Worm (Caenorhabditis elegans) whole organism, L2 larva: ENCODE results near the gene exc-9.
A peak's percentile ranks its signal among the peaks of the same experiment; 100 is the strongest.

Source experiments
- C34F6.9 ChIP-seq: fragments of 150-350 bp; optimal IDR thresholded peaks from 2 replicates; lab custom pipeline; 2014; ENCODE audit warnings: missing biosample characterization, missing genetic modification characterization
- F13H6.1 ChIP-seq: sonication (generic microtip); optimal IDR thresholded peaks from 2 replicates; lab custom pipeline; 2016; ENCODE audit warnings: missing genetic modification characterization, missing compliant biosample characterization
- R02D3.7 ChIP-seq: fragments of 150-350 bp; optimal IDR thresholded peaks from 2 replicates; lab custom pipeline; 2014; ENCODE audit warnings: missing biosample characterization, missing genetic modification characterization
- Y55F3AM.14 ChIP-seq: fragments of 200-800 bp; sonication (Bioruptor generic); optimal IDR thresholded peaks from 2 replicates; lab custom pipeline; 2018; ENCODE audit warnings: mild to moderate bottlenecking, missing genetic modification characterization, missing compliant biosample characterization
- ZK546.5 ChIP-seq: sonication (generic microtip); optimal IDR thresholded peaks from 2 replicates; lab custom pipeline; 2017; ENCODE audit warnings: missing biosample characterization, missing genetic modification characterization
- aly-2 ChIP-seq: fragments of 150-350 bp; optimal IDR thresholded peaks from 2 replicates; lab custom pipeline; 2014; ENCODE audit warnings: missing biosample characterization, missing genetic modification characterization
- ama-1 ChIP-seq: fragments of 150-350 bp; optimal IDR thresholded peaks from 2 replicates; lab custom pipeline; 2018; ENCODE audit warnings: inconsistent platforms
- blmp-1 ChIP-seq: sonication (generic microtip); optimal IDR thresholded peaks from 2 replicates; lab custom pipeline; 2017; ENCODE audit warnings: missing genetic modification characterization, mild to moderate bottlenecking, missing compliant biosample characterization, antibody characterized with exemption, moderate library complexity; ENCODE audit not compliant: insufficient read depth
- ceh-16 ChIP-seq: fragments of 150-350 bp; optimal IDR thresholded peaks from 2 replicates; lab custom pipeline; 2014; ENCODE audit warnings: missing biosample characterization, missing genetic modification characterization
- crh-2 ChIP-seq: sonication (generic microtip); optimal IDR thresholded peaks from 2 replicates; lab custom pipeline; 2017; ENCODE audit warnings: missing biosample characterization, missing genetic modification characterization
- dmd-4 ChIP-seq: sonication (generic microtip); optimal IDR thresholded peaks from 2 replicates; lab custom pipeline; 2017; ENCODE audit warnings: missing biosample characterization, missing genetic modification characterization
- egl-27 ChIP-seq: sonication (generic microtip); optimal IDR thresholded peaks from 3 replicates; lab custom pipeline; 2017; ENCODE audit warnings: missing biosample characterization, missing genetic modification reagents, missing genetic modification characterization
- elt-1 ChIP-seq: fragments of 150-350 bp; optimal IDR thresholded peaks from 2 replicates; lab custom pipeline; 2014; ENCODE audit warnings: missing biosample characterization, missing genetic modification characterization
- fos-1 ChIP-seq: fragments of 150-350 bp; optimal IDR thresholded peaks from 2 replicates; lab custom pipeline; 2014; ENCODE audit warnings: missing biosample characterization, missing genetic modification characterization
- lin-11 ChIP-seq: fragments of 150-350 bp; sonication (generic microtip); optimal IDR thresholded peaks from 2 replicates; lab custom pipeline; 2014; ENCODE audit warnings: missing biosample characterization, missing genetic modification characterization, inconsistent platforms, mixed read lengths
- lin-13 ChIP-seq: fragments of 150-350 bp; optimal IDR thresholded peaks from 2 replicates; lab custom pipeline; 2014; ENCODE audit warnings: missing biosample characterization, missing genetic modification reagents, missing genetic modification characterization
- lin-39 ChIP-seq: fragments of 150-350 bp; optimal IDR thresholded peaks from 2 replicates; lab custom pipeline; 2014; ENCODE audit warnings: missing biosample characterization, missing genetic modification reagents, missing genetic modification characterization
- lsy-2 ChIP-seq, 2 experiments: fragments of 150-350 bp in 1 of 2; sonication (generic microtip) in 1 of 2; optimal IDR thresholded peaks; 2 replicates each; lab custom pipeline; 2014 to 2017; ENCODE audit warnings: missing biosample characterization in 2 of 2, missing genetic modification characterization in 2 of 2
- mab-5 ChIP-seq: fragments of 150-350 bp; optimal IDR thresholded peaks from 2 replicates; lab custom pipeline; 2014; ENCODE audit warnings: missing biosample characterization, missing genetic modification characterization
- mdl-1 ChIP-seq, 2 experiments: fragments of 150-350 bp in 1 of 2; sonication (generic microtip) in 1 of 2; optimal IDR thresholded peaks; 2 replicates each; lab custom pipeline; 2017; ENCODE audit warnings: missing biosample characterization in 2 of 2, missing genetic modification characterization in 2 of 2
- nhr-11 ChIP-seq: fragments of 150-350 bp; optimal IDR thresholded peaks from 2 replicates; lab custom pipeline; 2014; ENCODE audit warnings: missing biosample characterization, missing genetic modification characterization
- nhr-12 ChIP-seq: fragments of 150-350 bp; optimal IDR thresholded peaks from 2 replicates; lab custom pipeline; 2014; ENCODE audit warnings: missing biosample characterization, missing genetic modification characterization
- nhr-129 ChIP-seq: fragments of 150-350 bp; optimal IDR thresholded peaks from 2 replicates; lab custom pipeline; 2014; ENCODE audit warnings: missing biosample characterization, missing genetic modification characterization
- nhr-21 ChIP-seq: fragments of 150-350 bp; optimal IDR thresholded peaks from 2 replicates; lab custom pipeline; 2014; ENCODE audit warnings: missing biosample characterization, missing genetic modification characterization
- nhr-23 ChIP-seq: fragments of 150-350 bp; optimal IDR thresholded peaks from 2 replicates; lab custom pipeline; 2014; ENCODE audit warnings: missing biosample characterization, missing genetic modification reagents, missing genetic modification characterization
- nhr-237 ChIP-seq: fragments of 150-350 bp; optimal IDR thresholded peaks from 2 replicates; lab custom pipeline; 2014; ENCODE audit warnings: missing biosample characterization, missing genetic modification characterization
- nhr-25 ChIP-seq: fragments of 150-350 bp; sonication (generic microtip); optimal IDR thresholded peaks from 3 replicates; lab custom pipeline; 2014; ENCODE audit warnings: missing biosample characterization, missing genetic modification characterization
- nhr-6 ChIP-seq: fragments of 150-350 bp; optimal IDR thresholded peaks from 2 replicates; lab custom pipeline; 2014; ENCODE audit warnings: missing biosample characterization, missing genetic modification characterization
- nhr-77 ChIP-seq: fragments of 150-350 bp; optimal IDR thresholded peaks from 2 replicates; lab custom pipeline; 2014; ENCODE audit warnings: missing biosample characterization, missing genetic modification characterization
- peb-1 ChIP-seq: fragments of 150-350 bp; optimal IDR thresholded peaks from 2 replicates; lab custom pipeline; 2014; ENCODE audit warnings: missing biosample characterization, missing genetic modification characterization
- sem-4 ChIP-seq: fragments of 150-350 bp; optimal IDR thresholded peaks from 2 replicates; lab custom pipeline; 2014; ENCODE audit warnings: missing biosample characterization, missing genetic modification reagents, missing genetic modification characterization
- skn-1 ChIP-seq: sonication (generic microtip); optimal IDR thresholded peaks from 2 replicates; lab custom pipeline; 2017; ENCODE audit warnings: missing biosample characterization, missing genetic modification characterization
- sma-3 ChIP-seq: sonication (generic microtip); optimal IDR thresholded peaks from 2 replicates; lab custom pipeline; 2016; ENCODE audit warnings: missing genetic modification reagents, missing genetic modification characterization, missing compliant biosample characterization
- sma-9 ChIP-seq, 2 experiments: fragments of 150-350 bp in 1 of 2; sonication (generic microtip) in 1 of 2; optimal IDR thresholded peaks; 2 replicates each; lab custom pipeline; 2014 to 2016; ENCODE audit warnings: missing genetic modification characterization in 2 of 2, mild to moderate bottlenecking in 1 of 2, missing biosample characterization in 1 of 2, missing compliant biosample characterization in 1 of 2, missing genetic modification reagents in 1 of 2, moderate library complexity in 1 of 2
- snpc-4 ChIP-seq: fragments of 150-350 bp; optimal IDR thresholded peaks from 2 replicates; lab custom pipeline; 2014; ENCODE audit warnings: missing biosample characterization, missing genetic modification characterization
- unc-39 ChIP-seq: fragments of 150-350 bp; optimal IDR thresholded peaks from 2 replicates; lab custom pipeline; 2014; ENCODE audit warnings: missing biosample characterization, missing genetic modification characterization
- unc-55 ChIP-seq: fragments of 150-350 bp; sonication (generic microtip); optimal IDR thresholded peaks from 3 replicates; lab custom pipeline; 2014; ENCODE audit warnings: missing biosample characterization, missing genetic modification reagents, missing genetic modification characterization
- zag-1 ChIP-seq: fragments of 150-350 bp; optimal IDR thresholded peaks from 2 replicates; lab custom pipeline; 2014; ENCODE audit warnings: missing biosample characterization, missing genetic modification characterization
- ztf-11 ChIP-seq: sonication (generic microtip); optimal IDR thresholded peaks from 2 replicates; lab custom pipeline; 2017; ENCODE audit warnings: missing biosample characterization, missing genetic modification characterization
- ztf-4 ChIP-seq: fragments of 150-350 bp; optimal IDR thresholded peaks from 2 replicates; lab custom pipeline; 2014; ENCODE audit warnings: missing biosample characterization, missing genetic modification characterization

The exc-9 gene

ce11 chrIV:7909455-7910141, 31.2 kb downstream of the exc-9 start:
- TF ChIP-seq egl-27 (tag; lab: Kevin White, UChicago) = no peak
- TF ChIP-seq nhr-11 (tag; lab: Kevin White, UChicago) = no peak
- no peak for TF ChIP-seq nhr-77
- TF ChIP-seq nhr-25 (tag; lab: Kevin White, UChicago) = no peak
- TF ChIP-seq unc-39 (tag; lab: Kevin White, UChicago) = no peak
- no peak for TF ChIP-seq nhr-6 (tag; lab: Kevin White, UChicago)
- TF ChIP-seq nhr-129 = no peak
- no peak for TF ChIP-seq lin-11 (tag; lab: Kevin White, UChicago)
- peak; percentile 31 for TF ChIP-seq unc-55 (GFP tag; lab: Kevin White, UChicago)
- no peak for TF ChIP-seq crh-2 (tag; lab: Kevin White, UChicago)
- peak; percentile 42 for TF ChIP-seq C34F6.9
- no peak for TF ChIP-seq mab-5
- TF ChIP-seq nhr-23 (tag; lab: Kevin White, UChicago) = no peak
- no peak for TF ChIP-seq nhr-12 (tag; lab: Kevin White, UChicago)
- TF ChIP-seq ama-1 = peak; percentile 34
- TF ChIP-seq elt-1 (tag; lab: Kevin White, UChicago) = no peak
- no peak for TF ChIP-seq lin-39 (tag; lab: Kevin White, UChicago)
- no peak for TF ChIP-seq lin-13 (GFP tag; lab: Kevin White, UChicago)
- no peak for TF ChIP-seq sem-4 (tag; lab: Kevin White, UChicago)
- no peak for TF ChIP-seq peb-1 (tag; lab: Kevin White, UChicago)
- TF ChIP-seq lsy-2 (tag; optimal IDR thresholded peaks at IDR 0.05; lab: Kevin White, UChicago) = peak in 1 of 2 experiments; percentile 57
- TF ChIP-seq zag-1 (tag; lab: Kevin White, UChicago) = no peak
- no peak for TF ChIP-seq sma-9 (GFP tag; optimal IDR thresholded peaks at IDR 0.05; lab: Kevin White, UChicago)
- no peak for TF ChIP-seq sma-9 (tag; optimal IDR thresholded peaks at IDR 0.05; lab: Kevin White, UChicago)
- TF ChIP-seq mdl-1 (tag; optimal IDR thresholded peaks at IDR 0.05; lab: Kevin White, UChicago) = no peak
- no peak for TF ChIP-seq nhr-237
- TF ChIP-seq R02D3.7 = no peak

ce11 chrIV:7906643-7907042, 34.2 kb downstream of the exc-9 start:
- TF ChIP-seq dmd-4 (tag; lab: Kevin White, UChicago) (no peak), F13H6.1 (tag; lab: Kevin White, UChicago) (no peak), snpc-4 (tag; lab: Kevin White, UChicago) (no peak), lin-13 (GFP tag; lab: Kevin White, UChicago) (no peak), nhr-237 (no peak), aly-2 (tag; lab: Kevin White, UChicago) (no peak)

DNA sequence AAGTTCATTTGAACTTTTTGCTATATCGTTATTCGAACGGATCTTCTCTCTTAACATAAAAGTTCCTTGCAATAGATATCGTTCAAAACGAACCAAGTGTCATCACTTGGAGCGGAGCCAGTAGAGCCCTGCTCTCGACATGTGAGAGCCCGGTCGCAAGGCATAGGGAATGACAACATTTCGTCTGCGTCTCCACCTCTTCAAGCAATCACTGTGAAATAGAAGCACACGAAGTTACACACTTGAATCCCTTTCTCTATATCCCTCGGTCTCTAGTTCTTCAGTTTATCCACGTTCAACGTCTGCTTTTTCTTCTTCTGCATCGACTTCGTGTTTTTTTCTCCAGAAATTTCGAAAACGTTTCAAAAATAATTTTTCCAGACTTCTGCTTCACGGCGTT, 37.5 kb downstream of the exc-9 start, which contains the start of gene C49H3.6:
TSS of gene C49H3.6 (plus strand) at position 380 of the 400 bp plus-strand sequence.
- TF ChIP-seq sem-4 (tag; lab: Kevin White, UChicago) (peak; percentile 64), sma-3 (GFP tag; lab: Kevin White, UChicago) (no peak), sma-9 (GFP tag; optimal IDR thresholded peaks at IDR 0.05; lab: Kevin White, UChicago) (peak; percentile 29), sma-9 (tag; optimal IDR thresholded peaks at IDR 0.05; lab: Kevin White, UChicago) (no peak), ztf-4 (tag; lab: Kevin White, UChicago) (no peak), F13H6.1 (tag; lab: Kevin White, UChicago) (peak; percentile 30), lsy-2 (tag; optimal IDR thresholded peaks at IDR 0.05; lab: Kevin White, UChicago) (peak; percentile 6 to 69), skn-1 (tag; lab: Kevin White, UChicago) (no peak), nhr-129 (peak; percentile 74), unc-55 (GFP tag; lab: Kevin White, UChicago) (peak; percentile 52), C34F6.9 (peak; percentile 77), lin-11 (tag; lab: Kevin White, UChicago) (peak; percentile 1)

DNA sequence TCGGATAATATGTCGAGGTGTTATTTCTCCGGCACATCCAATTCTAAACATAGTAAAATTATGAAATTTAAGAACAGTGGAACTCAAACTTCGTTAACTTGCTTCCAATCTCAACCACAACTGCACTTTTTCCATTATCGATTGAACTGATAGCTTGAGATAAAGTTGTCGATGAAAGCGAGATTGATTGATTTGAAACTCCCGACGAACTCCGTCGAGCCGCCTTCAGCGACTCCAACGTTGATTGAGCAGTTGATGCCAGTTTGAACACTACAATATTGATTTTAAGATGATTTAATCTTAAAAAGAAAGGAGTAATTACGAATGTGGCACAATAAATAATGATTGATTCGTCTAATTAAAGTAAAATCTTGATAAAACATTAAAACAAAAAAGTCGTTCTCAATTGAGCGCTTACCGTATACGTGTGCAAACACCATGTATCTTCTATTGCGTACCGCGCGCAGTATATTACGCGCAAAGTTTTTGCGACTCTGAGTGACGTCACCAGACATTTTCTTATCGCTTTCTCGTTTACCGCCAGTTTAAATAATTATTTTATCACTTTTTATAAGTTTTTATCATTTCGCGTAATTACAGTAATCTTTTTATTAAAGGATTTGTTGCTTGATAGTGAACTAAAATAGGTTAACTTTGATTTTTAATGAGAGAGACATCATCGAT, 38.5 kb downstream of the exc-9 start, which contains the start of gene arp-11:
TSS of gene arp-11 (minus strand) at position 51 of the 684 bp plus-strand sequence.
- TF ChIP-seq snpc-4 (tag; lab: Kevin White, UChicago) (peak; percentile 25), nhr-237 (no peak), sem-4 (tag; lab: Kevin White, UChicago) (peak; percentile 70), egl-27 (tag; lab: Kevin White, UChicago) (peak; percentile 52), elt-1 (tag; lab: Kevin White, UChicago) (no peak), nhr-129 (peak; percentile 88), C34F6.9 (peak; percentile 88), lsy-2 (tag; optimal IDR thresholded peaks at IDR 0.05; lab: Kevin White, UChicago) (peak; percentile 90 to 98), lin-11 (tag; lab: Kevin White, UChicago) (peak; percentile 51), mdl-1 (tag; optimal IDR thresholded peaks at IDR 0.05; lab: Kevin White, UChicago) (no peak), ZK546.5 (no peak), ztf-11 (no peak), skn-1 (tag; lab: Kevin White, UChicago) (no peak), nhr-21 (tag; lab: Kevin White, UChicago) (peak; percentile 43), R02D3.7 (no peak), F13H6.1 (tag; lab: Kevin White, UChicago) (peak; percentile 69), sma-3 (GFP tag; lab: Kevin White, UChicago) (peak; percentile 77), lin-39 (tag; lab: Kevin White, UChicago) (no peak), nhr-6 (tag; lab: Kevin White, UChicago) (peak; percentile 22), Y55F3AM.14 (GFP tag; lab: Kevin White, UChicago) (no peak), nhr-25 (tag; lab: Kevin White, UChicago) (peak; percentile 41), unc-39 (tag; lab: Kevin White, UChicago) (no peak), blmp-1 (tag; lab: Kevin White, UChicago) (no peak), ceh-16 (tag; lab: Kevin White, UChicago) (no peak), fos-1 (tag; lab: Kevin White, UChicago) (peak; percentile 50), sma-9 (GFP tag; optimal IDR thresholded peaks at IDR 0.05; lab: Kevin White, UChicago) (peak; percentile 79), sma-9 (tag; optimal IDR thresholded peaks at IDR 0.05; lab: Kevin White, UChicago) (no peak), aly-2 (tag; lab: Kevin White, UChicago) (no peak)
